Worm (Caenorhabditis elegans): ENCODE measurements around the gene ugt-12.

Gene ugt-12

DNA sequence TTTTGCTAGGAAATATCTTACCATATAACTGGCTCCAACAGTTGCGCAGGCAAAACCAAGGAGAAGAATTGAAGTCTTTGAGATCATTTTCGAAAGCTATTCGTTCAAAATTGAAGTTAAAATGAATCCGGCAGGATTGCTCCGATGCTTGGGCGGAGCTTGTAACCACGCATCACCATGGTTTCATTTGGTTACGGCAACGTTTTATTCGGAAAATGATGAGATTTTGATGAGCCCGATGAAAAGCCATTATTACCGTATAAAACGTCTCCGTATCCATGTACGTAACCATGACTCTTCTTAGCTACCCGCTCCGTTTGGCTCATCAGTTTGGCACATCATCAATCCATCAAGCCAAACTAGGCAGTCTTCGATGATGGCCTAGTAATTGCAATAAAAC is 48.2 kb downstream of the ugt-12 start, which contains the start of gene cwp-1:
TSS of gene cwp-1 (minus strand) at position 101 of the 400 bp plus-strand sequence.
- no peak for TF ChIP-seq nhr-12 (tag; optimal IDR thresholded peaks at IDR 0.05)
- no peak for TF ChIP-seq hlh-1 (tag; optimal IDR thresholded peaks at IDR 0.05)
- TF ChIP-seq sem-2 (GFP tag; optimal IDR thresholded peaks at IDR 0.05) = no peak
- TF ChIP-seq unc-62 (GFP tag; optimal IDR thresholded peaks at IDR 0.05) = no peak
- TF ChIP-seq drap-1 (GFP tag; optimal IDR thresholded peaks at IDR 0.05) = no peak
- no peak for TF ChIP-seq lsy-2 (tag; optimal IDR thresholded peaks at IDR 0.05)
- no peak for TF ChIP-seq snpc-4 (tag; optimal IDR thresholded peaks at IDR 0.05)
- TF ChIP-seq nhr-28 (tag; optimal IDR thresholded peaks at IDR 0.05) = no peak
- no peak for TF ChIP-seq elt-3 (tag; optimal IDR thresholded peaks at IDR 0.05)
- TF ChIP-seq mab-5 (tag; optimal IDR thresholded peaks at IDR 0.05) = no peak
- TF ChIP-seq zip-8 (tag; optimal IDR thresholded peaks at IDR 0.05) = no peak
- TF ChIP-seq ceh-43 (GFP tag; optimal IDR thresholded peaks at IDR 0.05) = no peak
- no peak for TF ChIP-seq blmp-1 (tag; optimal IDR thresholded peaks at IDR 0.05)
- TF ChIP-seq mep-1 (tag; optimal IDR thresholded peaks at IDR 0.05) = no peak
- no peak for TF ChIP-seq nhr-76 (tag; optimal IDR thresholded peaks at IDR 0.05)

- TF ChIP-seq ceh-83 (GFP tag; optimal IDR thresholded peaks at IDR 0.05) = no peak
- TF ChIP-seq lin-13 (tag; optimal IDR thresholded peaks at IDR 0.05) = no peak
- TF ChIP-seq drap-1 (GFP tag; optimal IDR thresholded peaks at IDR 0.05) = no peak
- TF ChIP-seq nhr-28 (tag; optimal IDR thresholded peaks at IDR 0.05) = no peak
- no peak for TF ChIP-seq ceh-43 (GFP tag; optimal IDR thresholded peaks at IDR 0.05)
- no peak for TF ChIP-seq nhr-76 (tag; optimal IDR thresholded peaks at IDR 0.05)
- TF ChIP-seq sem-2 (GFP tag; optimal IDR thresholded peaks at IDR 0.05) = no peak
- TF ChIP-seq mep-1 (tag; optimal IDR thresholded peaks at IDR 0.05) = no peak
- TF ChIP-seq zip-8 (tag; optimal IDR thresholded peaks at IDR 0.05) = no peak
- no peak for TF ChIP-seq mls-2 (tag; optimal IDR thresholded peaks at IDR 0.05)
- TF ChIP-seq snpc-4 (tag; optimal IDR thresholded peaks at IDR 0.05) = no peak
- no peak for TF ChIP-seq lsy-2 (tag; optimal IDR thresholded peaks at IDR 0.05)
- no peak for TF ChIP-seq M03D4.4 (tag; optimal IDR thresholded peaks at IDR 0.05)
- no peak for TF ChIP-seq pha-4 (tag; optimal IDR thresholded peaks at IDR 0.05)
Observed at ce11 chrV:4839913-4840312, 49.5 kb downstream of the ugt-12 start, which contains the start of gene nas-9. nas-9 (minus strand) TSS chrV:4840013.

Data from whole organism, mixed stage, embryonic.